Worm (Caenorhabditis elegans) whole organism, early embryonic: Measurements from ENCODE around the gene cyn-12.

Experiments used
- ceh-13 ChIP-seq: fragments of 200-800 bp; sonication (Bioruptor generic); optimal IDR thresholded peaks from 2 replicates; lab custom pipeline; 2018; ENCODE audit warnings: mild to moderate bottlenecking, missing genetic modification characterization, missing compliant biosample characterization
- ets-7 ChIP-seq: sonication (generic microtip); optimal IDR thresholded peaks from 2 replicates; lab custom pipeline; 2016; ENCODE audit warnings: missing genotype, missing genetic modification characterization, missing compliant biosample characterization
- pes-1 ChIP-seq: fragments of 200-800 bp; sonication (Bioruptor generic); IDR thresholded peaks from 2 replicates; pipeline ENCODE4 v1.3.6; 2022; ENCODE audit warnings: missing genetic modification reagents, missing genetic modification characterization, missing compliant biosample characterization

DNA sequence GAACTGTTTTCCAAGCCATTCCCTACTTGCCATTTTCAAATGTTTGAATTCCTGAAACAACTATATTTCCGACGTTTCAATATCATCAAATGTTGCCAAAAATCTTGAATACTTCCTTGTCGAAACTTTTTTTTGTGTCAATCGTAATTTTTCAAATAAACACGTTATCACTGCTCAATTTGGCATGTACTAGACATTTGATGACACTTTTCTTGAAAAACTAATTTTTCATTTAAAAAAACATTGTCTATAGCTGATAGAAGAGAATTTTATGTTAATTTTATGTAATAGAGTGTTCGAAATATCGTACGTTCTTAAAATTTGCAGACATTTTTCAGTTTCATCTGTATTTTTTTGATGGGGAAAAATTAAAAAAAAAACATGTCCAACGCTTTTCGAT lies 49.8 kb upstream of the cyn-12 start:
- no peak for TF ChIP-seq ets-7 (tag; lab: Kevin White, UChicago)
- no peak for TF ChIP-seq pes-1
- TF ChIP-seq ceh-13 (GFP tag; lab: Kevin White, UChicago): no peak
